Worm (Caenorhabditis elegans): ENCODE results near the gene cyp-33C12.

DNA sequence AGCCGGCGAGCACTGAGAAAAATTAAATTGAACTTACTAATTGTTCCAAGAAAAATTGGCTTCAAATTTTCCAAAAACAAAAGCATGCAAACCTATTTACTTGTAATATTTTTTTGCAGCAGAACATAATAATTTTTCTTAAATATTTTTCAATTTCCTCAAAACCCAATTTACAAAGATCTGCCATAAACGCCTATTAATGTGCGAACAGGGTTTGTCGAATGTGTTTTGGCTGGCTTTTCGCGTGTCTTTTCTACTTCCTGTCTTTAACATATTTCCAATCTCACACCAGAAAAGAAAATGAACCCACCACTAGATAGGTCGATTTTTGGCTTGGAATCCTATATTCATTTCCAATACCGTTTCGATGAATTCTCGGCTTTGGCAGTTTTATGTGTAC lies 29.0 kb downstream of the cyp-33C12 start, which contains the start of gene C45H4.18:
- TF ChIP-seq lin-15B (tag; optimal IDR thresholded peaks at IDR 0.05) (no peak), jun-1 (tag; optimal IDR thresholded peaks at IDR 0.05) (no peak), hif-1 (tag; optimal IDR thresholded peaks at IDR 0.05) (no peak), nhr-11 (tag; optimal IDR thresholded peaks at IDR 0.05) (no peak), unc-39 (tag; optimal IDR thresholded peaks at IDR 0.05) (no peak)

Data from whole organism, L4 larva.